Worm (Caenorhabditis elegans) whole organism, mixed stage, embryonic: ENCODE results near the gene nex-1.
A peak's percentile ranks its signal among the peaks of the same experiment; 100 is the strongest.

Experiments
- M03D4.4 ChIP-seq: sonication (generic microtip); optimal IDR thresholded peaks from 2 replicates; lab custom pipeline; 2017; ENCODE audit warnings: mild to moderate bottlenecking, missing genetic modification characterization, missing compliant biosample characterization
- bed-3 ChIP-seq: fragments of 200-800 bp; sonication (Bioruptor generic); optimal IDR thresholded peaks from 3 replicates; lab custom pipeline; 2018; ENCODE audit warnings: mild to moderate bottlenecking, missing genetic modification characterization, moderate library complexity, missing compliant biosample characterization
- blmp-1 ChIP-seq: fragments of 150-350 bp; optimal IDR thresholded peaks from 2 replicates; lab custom pipeline; 2014; ENCODE audit warnings: missing biosample characterization, missing genetic modification characterization
- ceh-39 ChIP-seq: fragments of 150-350 bp; optimal IDR thresholded peaks from 2 replicates; lab custom pipeline; 2014; ENCODE audit warnings: missing biosample characterization, missing genetic modification characterization
- ceh-43 ChIP-seq: fragments of 200-800 bp; sonication (Bioruptor generic); optimal IDR thresholded peaks from 2 replicates; lab custom pipeline; 2018; ENCODE audit warnings: mild to moderate bottlenecking, missing genetic modification characterization, moderate library complexity, missing compliant biosample characterization
- ceh-83 ChIP-seq: fragments of 200-800 bp; sonication (Bioruptor generic); optimal IDR thresholded peaks from 2 replicates; lab custom pipeline; 2018; ENCODE audit warnings: mild to moderate bottlenecking, missing genetic modification characterization, missing compliant biosample characterization
- ces-1 ChIP-seq: fragments of 150-350 bp; optimal IDR thresholded peaks from 2 replicates; lab custom pipeline; 2014; ENCODE audit warnings: missing biosample characterization, missing genetic modification reagents, missing genetic modification characterization
- cnd-1 ChIP-seq: fragments of 200-800 bp; sonication (Bioruptor generic); optimal IDR thresholded peaks from 2 replicates; lab custom pipeline; 2018; ENCODE audit warnings: mild to moderate bottlenecking, missing genetic modification characterization, missing compliant biosample characterization
- drap-1 ChIP-seq: fragments of 200-800 bp; sonication (Bioruptor generic); optimal IDR thresholded peaks from 3 replicates; lab custom pipeline; 2018; ENCODE audit warnings: mild to moderate bottlenecking, missing genetic modification characterization, missing compliant biosample characterization
- elt-1 ChIP-seq: sonication (generic microtip); optimal IDR thresholded peaks from 2 replicates; lab custom pipeline; 2017; ENCODE audit warnings: missing genetic modification characterization, mild to moderate bottlenecking, missing compliant biosample characterization, antibody characterized with exemption, moderate library complexity, borderline replicate concordance; ENCODE audit not compliant: insufficient read depth
- flh-1 ChIP-seq: fragments of 200-800 bp; sonication (Bioruptor generic); optimal IDR thresholded peaks from 2 replicates; lab custom pipeline; 2018; ENCODE audit warnings: mild to moderate bottlenecking, missing genetic modification characterization, moderate library complexity, missing compliant biosample characterization
- ham-2 ChIP-seq: fragments of 200-800 bp; sonication (Bioruptor generic); optimal IDR thresholded peaks from 2 replicates; lab custom pipeline; 2018; ENCODE audit warnings: mild to moderate bottlenecking, missing genetic modification characterization, missing compliant biosample characterization
- hlh-1 ChIP-seq: fragments of 150-350 bp; optimal IDR thresholded peaks from 2 replicates; lab custom pipeline; 2014; ENCODE audit warnings: missing biosample characterization, missing genetic modification reagents, missing genetic modification characterization
- lin-13 ChIP-seq: fragments of 150-350 bp; optimal IDR thresholded peaks from 2 replicates; lab custom pipeline; 2014; ENCODE audit warnings: missing biosample characterization, missing genetic modification characterization
- lin-32 ChIP-seq: fragments of 200-800 bp; sonication (Bioruptor generic); optimal IDR thresholded peaks from 2 replicates; lab custom pipeline; 2018; ENCODE audit warnings: mild to moderate bottlenecking, missing genetic modification characterization, missing compliant biosample characterization
- lsy-2 ChIP-seq: fragments of 150-350 bp; optimal IDR thresholded peaks from 2 replicates; lab custom pipeline; 2014; ENCODE audit warnings: missing biosample characterization, missing genetic modification characterization
- mep-1 ChIP-seq: fragments of 150-350 bp; optimal IDR thresholded peaks from 2 replicates; lab custom pipeline; 2017; ENCODE audit warnings: missing biosample characterization, missing genetic modification reagents, missing genetic modification characterization, inconsistent platforms
- mls-2 ChIP-seq: sonication (generic microtip); optimal IDR thresholded peaks from 2 replicates; lab custom pipeline; 2016; ENCODE audit warnings: mild to moderate bottlenecking, missing genetic modification characterization, moderate library complexity, missing compliant biosample characterization
- nhr-12 ChIP-seq: fragments of 150-350 bp; optimal IDR thresholded peaks from 2 replicates; lab custom pipeline; 2014; ENCODE audit warnings: missing biosample characterization, missing genetic modification characterization
- nhr-2 ChIP-seq: fragments of 150-350 bp; optimal IDR thresholded peaks from 2 replicates; lab custom pipeline; 2014; ENCODE audit warnings: missing biosample characterization, missing genetic modification characterization
- nhr-237 ChIP-seq: fragments of 150-350 bp; optimal IDR thresholded peaks from 2 replicates; lab custom pipeline; 2014; ENCODE audit warnings: missing biosample characterization, missing genetic modification characterization
- nhr-28 ChIP-seq: fragments of 150-350 bp; optimal IDR thresholded peaks from 2 replicates; lab custom pipeline; 2014; ENCODE audit warnings: missing biosample characterization, missing genetic modification characterization
- nhr-76 ChIP-seq: sonication (generic microtip); optimal IDR thresholded peaks from 2 replicates; lab custom pipeline; 2017; ENCODE audit warnings: missing biosample characterization, missing genetic modification characterization
- sem-2 ChIP-seq: fragments of 200-800 bp; sonication (Bioruptor generic); optimal IDR thresholded peaks from 2 replicates; lab custom pipeline; 2018; ENCODE audit warnings: mild to moderate bottlenecking, missing genetic modification characterization, missing compliant biosample characterization
- snpc-4 ChIP-seq: fragments of 150-350 bp; optimal IDR thresholded peaks from 2 replicates; lab custom pipeline; 2014; ENCODE audit warnings: missing biosample characterization, missing genetic modification characterization
- sptf-1 ChIP-seq: sonication (generic microtip); optimal IDR thresholded peaks from 2 replicates; lab custom pipeline; 2017; ENCODE audit warnings: mild to moderate bottlenecking, missing genetic modification characterization, moderate library complexity, missing compliant biosample characterization
- unc-120 ChIP-seq: sonication (generic microtip); optimal IDR thresholded peaks from 2 replicates; lab custom pipeline; 2017; ENCODE audit warnings: missing genetic modification characterization, missing compliant biosample characterization; ENCODE audit not compliant: poor library complexity, severe bottlenecking
- zip-8 ChIP-seq: fragments of 150-350 bp; optimal IDR thresholded peaks from 2 replicates; lab custom pipeline; 2014; ENCODE audit warnings: missing biosample characterization, missing genetic modification characterization
- ztf-11 ChIP-seq: fragments of 150-350 bp; optimal IDR thresholded peaks from 2 replicates; lab custom pipeline; 2014; ENCODE audit warnings: missing biosample characterization, missing genetic modification characterization

The nex-1 gene

DNA sequence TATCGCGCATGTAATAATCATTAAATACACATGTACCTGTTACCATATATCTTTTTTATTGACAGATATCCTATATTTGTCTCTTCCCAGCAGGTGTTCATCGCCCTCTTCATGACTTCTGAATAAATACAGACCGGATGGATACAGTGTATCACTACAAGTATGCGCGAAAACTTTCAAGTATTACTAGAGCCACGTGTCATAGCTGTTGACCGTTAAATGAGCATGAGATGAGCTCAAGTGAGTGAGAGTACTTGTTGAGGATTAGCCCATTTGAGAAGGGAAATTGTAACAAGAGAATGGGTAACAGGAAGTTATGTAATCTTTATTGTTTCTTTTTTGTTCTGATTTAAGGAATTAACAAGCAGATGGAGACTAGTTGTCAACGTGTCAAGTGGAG, 19.6 kb downstream of the nex-1 start:
- TF ChIP-seq sptf-1 (no peak), nhr-2 (peak; percentile 92)

DNA sequence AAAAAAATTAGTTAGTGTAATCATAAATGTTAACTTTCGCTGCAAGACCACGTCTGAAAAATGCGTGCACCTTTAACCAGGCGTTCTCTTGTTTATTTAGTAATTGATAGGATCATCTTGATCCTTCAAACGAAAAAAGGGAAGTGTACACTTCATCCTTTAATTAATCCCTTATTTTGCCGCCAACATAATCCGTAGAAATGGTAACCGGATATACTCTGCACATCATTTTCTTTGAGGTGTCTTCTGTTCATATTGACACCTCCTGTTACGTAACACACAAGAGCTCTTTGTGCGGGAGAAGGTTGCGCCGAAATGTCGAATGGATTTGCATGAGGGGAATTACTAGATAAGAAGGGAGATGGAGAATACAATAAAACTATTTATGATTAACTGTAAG, 23.3 kb downstream of the nex-1 start:
- TF ChIP-seq M03D4.4 (no peak), nhr-76 (no peak), zip-8 (peak; percentile 14), hlh-1 (no peak), nhr-2 (peak; percentile 81)

DNA sequence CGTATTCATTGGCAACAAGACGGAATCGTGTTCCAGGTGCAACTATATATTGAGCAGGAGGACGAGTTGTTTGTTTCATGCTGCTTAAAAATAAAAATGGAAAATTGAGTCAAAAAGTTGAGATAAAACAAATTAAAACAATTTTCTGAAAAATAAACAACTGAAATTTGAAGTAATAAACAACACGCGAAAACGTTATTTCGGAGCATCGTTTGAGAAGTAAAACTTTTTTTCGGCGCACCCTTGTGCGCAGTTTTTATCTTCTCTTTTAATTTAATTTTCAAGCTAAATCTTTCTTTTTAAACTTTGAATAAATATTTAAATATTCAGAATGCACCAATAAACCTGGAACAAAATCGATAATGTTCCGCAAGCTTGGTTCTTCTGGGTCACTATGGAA, 28.7 kb downstream of the nex-1 start, which contains the start of the genes sumv-1 and gop-1:
sumv-1 (minus strand) TSS at position 80 of the 400 bp plus-strand sequence.
gop-1 (plus strand) TSS at position 331 of the 400 bp plus-strand sequence.
- peak; percentile 36 for TF ChIP-seq ces-1 (GFP tag; lab: Kevin White, UChicago)
- TF ChIP-seq lin-32 (GFP tag; lab: Kevin White, UChicago) = no peak
- no peak for TF ChIP-seq nhr-28 (tag; lab: Kevin White, UChicago)
- no peak for TF ChIP-seq nhr-2
- TF ChIP-seq zip-8 = no peak

DNA sequence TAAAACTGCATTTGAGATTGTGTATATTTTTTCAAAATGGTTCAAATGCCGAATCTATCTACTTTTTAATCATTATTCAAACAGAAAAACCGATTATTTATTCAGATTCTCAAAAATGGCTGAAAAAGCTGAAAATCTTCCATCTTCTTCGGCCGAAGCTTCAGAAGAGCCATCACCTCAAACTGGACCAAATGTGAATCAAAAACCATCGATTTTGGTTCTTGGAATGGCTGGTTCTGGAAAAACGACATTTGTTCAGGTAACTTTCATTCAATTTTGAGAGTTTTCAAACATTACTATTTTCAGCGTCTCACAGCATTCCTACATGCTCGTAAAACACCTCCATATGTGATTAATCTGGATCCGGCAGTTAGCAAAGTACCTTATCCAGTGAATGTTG, 33.5 kb downstream of the nex-1 start, which contains the start of gene gop-2:
gop-2 (plus strand) TSS at position 106 of the 400 bp plus-strand sequence.
- no peak for TF ChIP-seq lin-13

DNA sequence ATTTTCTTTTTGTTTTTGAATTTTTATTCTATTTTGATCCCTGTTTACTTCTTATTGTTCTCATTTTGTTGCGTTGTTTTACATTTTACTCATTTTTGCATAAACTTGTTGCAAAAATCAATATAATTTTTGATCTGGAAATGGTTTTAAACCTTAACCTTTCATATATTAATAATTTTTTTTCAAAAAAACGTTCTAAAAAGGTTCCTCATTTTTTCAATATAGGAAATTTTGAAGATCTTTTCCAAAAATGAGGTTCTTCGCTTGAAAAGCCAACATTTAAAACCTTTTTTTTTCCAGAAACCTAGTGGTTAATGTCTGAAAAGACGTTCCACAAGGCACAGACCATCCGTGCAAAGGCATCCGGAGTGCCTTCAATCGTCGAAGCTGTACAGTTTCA, 35.0 kb downstream of the nex-1 start, which contains the start of gene gop-3:
gop-3 (plus strand) TSS at position 301 of the 400 bp plus-strand sequence.
- TF ChIP-seq nhr-237 (tag; lab: Kevin White, UChicago) (no peak), mep-1 (no peak), nhr-28 (tag; lab: Kevin White, UChicago) (no peak), blmp-1 (no peak), ceh-83 (no peak), drap-1 (GFP tag; lab: Kevin White, UChicago) (no peak), nhr-12 (tag; lab: Kevin White, UChicago) (no peak), ceh-39 (tag; lab: Kevin White, UChicago) (no peak), ham-2 (GFP tag; lab: Kevin White, UChicago) (no peak), unc-120 (tag; lab: Kevin White, UChicago) (no peak), sptf-1 (no peak), lsy-2 (tag; lab: Kevin White, UChicago) (no peak), ces-1 (GFP tag; lab: Kevin White, UChicago) (no peak), snpc-4 (no peak), cnd-1 (tag; lab: Kevin White, UChicago) (no peak), mls-2 (no peak), ceh-43 (GFP tag; lab: Kevin White, UChicago) (no peak), lin-32 (GFP tag; lab: Kevin White, UChicago) (no peak)
- TF ChIP-seq, all 35 proteins: peak for 0

DNA sequence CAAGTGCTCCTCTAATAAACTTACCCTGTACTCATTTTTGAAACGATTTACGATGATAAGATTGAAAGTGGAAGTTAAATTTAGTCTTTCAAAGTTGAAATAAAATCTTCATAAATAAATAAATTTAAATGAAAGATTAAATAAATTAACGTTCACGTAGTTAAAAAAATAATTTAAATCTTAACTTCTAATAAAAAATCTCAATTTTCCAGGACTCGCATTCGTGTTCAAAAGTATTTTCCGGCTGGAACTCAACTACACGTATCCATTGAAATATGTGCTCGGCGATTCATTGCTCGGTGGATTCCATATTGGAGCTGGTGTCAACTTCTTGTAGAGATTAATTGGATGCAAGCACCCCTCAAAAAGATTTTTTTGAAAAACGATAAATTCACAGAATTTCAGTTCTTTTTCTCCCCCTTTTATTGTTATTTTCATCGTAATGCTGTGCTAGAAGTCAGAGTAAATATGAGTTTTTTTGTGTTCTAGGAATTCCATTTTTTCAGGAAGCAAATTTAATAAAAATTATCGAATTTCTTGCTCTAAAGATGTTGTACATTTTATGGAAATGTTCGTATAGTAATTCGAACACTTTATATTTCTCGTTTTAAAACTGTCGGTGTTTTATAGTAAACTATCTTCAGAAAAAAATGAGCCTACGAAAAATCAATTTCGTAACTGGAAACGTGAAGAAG, 38.0 kb downstream of the nex-1 start, which contains the start of the genes C34E10.9 and hap-1:
C34E10.9 (minus strand) TSS at position 101 of the 695 bp plus-strand sequence.
hap-1 (plus strand) TSS at position 645 of the 695 bp plus-strand sequence.
- TF ChIP-seq zip-8 (no peak), ztf-11 (tag; lab: Kevin White, UChicago) (no peak), sem-2 (GFP tag; lab: Kevin White, UChicago) (no peak), ces-1 (GFP tag; lab: Kevin White, UChicago) (no peak), hlh-1 (no peak), flh-1 (GFP tag; lab: Kevin White, UChicago) (no peak), mls-2 (no peak), bed-3 (no peak), nhr-12 (tag; lab: Kevin White, UChicago) (no peak)

DNA sequence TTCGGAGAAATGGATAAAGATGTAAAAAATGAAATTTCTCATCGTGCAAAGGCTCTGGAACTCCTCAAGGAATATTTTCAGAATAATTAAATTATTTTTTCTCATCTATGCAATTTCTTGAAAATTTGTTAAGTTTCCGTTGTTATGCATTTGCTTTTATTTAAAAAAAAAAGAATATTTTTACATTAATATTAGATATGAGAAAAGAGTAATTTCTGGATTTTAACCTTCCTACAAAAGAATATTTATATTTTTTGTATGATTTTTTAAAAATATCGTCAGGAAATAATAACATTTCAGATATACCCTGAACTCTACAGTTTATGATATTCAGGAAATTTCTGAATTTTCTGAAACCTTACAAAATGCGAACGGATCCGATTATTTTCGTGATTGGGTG, 39.4 kb downstream of the nex-1 start, which contains the start of gene gro-1:
gro-1 (plus strand) TSS at position 301 of the 400 bp plus-strand sequence.
- TF ChIP-seq ces-1 (GFP tag; lab: Kevin White, UChicago) (no peak), elt-1 (tag; lab: Kevin White, UChicago) (no peak), hlh-1 (no peak), ham-2 (GFP tag; lab: Kevin White, UChicago) (no peak)
